Fruit fly (Drosophila melanogaster) whole organism, embryonic: ENCODE measurements around the gene CG13074.

Experiments
- Antp ChIP-seq: fragments of 200-800 bp; sonication (Bioruptor generic); optimal IDR thresholded peaks from 3 replicates; lab custom pipeline; 2016; ENCODE audit warnings: missing biosample characterization, missing genetic modification characterization
- CG10267 ChIP-seq: fragments of 200-800 bp; sonication (Bioruptor generic); optimal IDR thresholded peaks from 2 replicates; lab custom pipeline; 2018; ENCODE audit warnings: missing biosample characterization, mild to moderate bottlenecking, missing genetic modification characterization, moderate library complexity
- CG10366 ChIP-seq: fragments of 200-800 bp; sonication (Bioruptor generic); IDR thresholded peaks from 2 replicates; pipeline ENCODE4 v1.3.6; 2022; ENCODE audit warnings: missing biosample characterization, missing genetic modification characterization
- CG10959 ChIP-seq: fragments of 200-800 bp; sonication (Bioruptor generic); IDR thresholded peaks from 2 replicates; pipeline ENCODE4 v1.3.6; 2022; ENCODE audit warnings: missing biosample characterization, missing genetic modification characterization
- CG11247 ChIP-seq: fragments of 200-800 bp; sonication (Bioruptor generic); IDR thresholded peaks from 2 replicates; pipeline ENCODE4 v1.3.6; 2022; ENCODE audit warnings: missing biosample characterization, missing genetic modification characterization
- CG11723 ChIP-seq: fragments of 200-800 bp; sonication (Bioruptor generic); optimal IDR thresholded peaks from 2 replicates; lab custom pipeline; 2017; ENCODE audit warnings: missing biosample characterization, mild to moderate bottlenecking, missing genetic modification characterization
- CG13296 ChIP-seq: fragments of 200-800 bp; sonication (Bioruptor generic); optimal IDR thresholded peaks from 3 replicates; lab custom pipeline; 2018; ENCODE audit warnings: missing biosample characterization, mild to moderate bottlenecking, missing genetic modification characterization
- CG14860 ChIP-seq: fragments of 200-800 bp; sonication (Bioruptor generic); IDR thresholded peaks from 3 replicates; pipeline ENCODE4 v1.3.6; 2022; ENCODE audit warnings: missing biosample characterization, missing genetic modification characterization; ENCODE audit not compliant: partially characterized antibody
- CG15073 ChIP-seq: fragments of 200-800 bp; sonication (Bioruptor generic); optimal IDR thresholded peaks from 2 replicates; lab custom pipeline; 2016; ENCODE audit warnings: missing biosample characterization, missing genetic modification characterization
- CG1602 ChIP-seq: fragments of 200-800 bp; sonication (Bioruptor generic); optimal IDR thresholded peaks from 3 replicates; lab custom pipeline; 2016; ENCODE audit warnings: missing biosample characterization, missing genetic modification characterization
- CG17359 ChIP-seq: fragments of 200-800 bp; sonication (Bioruptor generic); optimal IDR thresholded peaks from 3 replicates; lab custom pipeline; 2018; ENCODE audit warnings: missing biosample characterization, mild to moderate bottlenecking, missing genetic modification characterization, moderate library complexity
- CG17829 ChIP-seq: fragments of 200-800 bp; optimal IDR thresholded peaks from 2 replicates; lab custom pipeline; 2019; ENCODE audit warnings: missing biosample characterization, mild to moderate bottlenecking, missing genetic modification characterization, moderate library complexity
- CG1832 ChIP-seq: fragments of 200-800 bp; sonication (Bioruptor generic); optimal IDR thresholded peaks from 2 replicates; lab custom pipeline; 2017; ENCODE audit warnings: missing biosample characterization, mild to moderate bottlenecking, missing genetic modification characterization, inconsistent platforms
- CG2202 ChIP-seq: fragments of 200-800 bp; sonication (Bioruptor generic); optimal IDR thresholded peaks from 2 replicates; lab custom pipeline; 2018; ENCODE audit warnings: missing biosample characterization, mild to moderate bottlenecking, missing genetic modification characterization
- CG30020 ChIP-seq: fragments of 200-800 bp; optimal IDR thresholded peaks from 2 replicates; lab custom pipeline; 2019; ENCODE audit warnings: missing biosample characterization, mild to moderate bottlenecking, missing genetic modification characterization, moderate library complexity
- CG30403 ChIP-seq: fragments of 200-800 bp; sonication (Bioruptor generic); optimal IDR thresholded peaks from 3 replicates; lab custom pipeline; 2016; ENCODE audit warnings: missing biosample characterization, missing genetic modification characterization
- CG4424 ChIP-seq: fragments of 200-800 bp; sonication (Bioruptor generic); optimal IDR thresholded peaks from 3 replicates; lab custom pipeline; 2016; ENCODE audit warnings: missing biosample characterization, missing genetic modification characterization
- CG8281 ChIP-seq: fragments of 200-800 bp; sonication (Bioruptor generic); optimal IDR thresholded peaks from 2 replicates; lab custom pipeline; 2018; ENCODE audit warnings: missing biosample characterization, mild to moderate bottlenecking, missing genetic modification characterization, moderate library complexity
- CG8924 ChIP-seq: fragments of 200-800 bp; optimal IDR thresholded peaks from 3 replicates; lab custom pipeline; 2019; ENCODE audit warnings: missing biosample characterization, mild to moderate bottlenecking, missing genetic modification characterization, moderate library complexity
- CkIIα-i1 ChIP-seq: fragments of 200-800 bp; sonication (Bioruptor generic); IDR thresholded peaks from 2 replicates; pipeline ENCODE4 v1.3.6; 2022; ENCODE audit warnings: missing biosample characterization, missing genetic modification characterization
- GATAe ChIP-seq: fragments of 200-800 bp; sonication (Bioruptor generic); conservative IDR thresholded peaks from 2 replicates; pipeline ENCODE4 v1.3.6; 2022; ENCODE audit warnings: missing biosample characterization, missing genetic modification characterization
- H2.0 ChIP-seq: fragments of 200-800 bp; sonication (Bioruptor generic); IDR thresholded peaks from 2 replicates; pipeline ENCODE4 v1.3.6; 2022; ENCODE audit warnings: missing biosample characterization, missing genetic modification characterization
- HLH3B ChIP-seq: fragments of 200-800 bp; sonication (Bioruptor generic); IDR thresholded peaks from 2 replicates; pipeline ENCODE4 v1.3.6; 2022; ENCODE audit warnings: missing biosample characterization, missing genetic modification characterization
- HLHmδ ChIP-seq: fragments of 200-800 bp; sonication (Bioruptor generic); optimal IDR thresholded peaks from 2 replicates; lab custom pipeline; 2018; ENCODE audit warnings: missing biosample characterization, mild to moderate bottlenecking, missing genetic modification characterization, moderate library complexity
- Hr3 ChIP-seq: fragments of 200-800 bp; sonication (Bioruptor generic); optimal IDR thresholded peaks from 3 replicates; lab custom pipeline; 2016; ENCODE audit warnings: missing biosample characterization, missing genetic modification characterization
- Hsf ChIP-seq: fragments of 200-800 bp; sonication (Bioruptor generic); optimal IDR thresholded peaks from 3 replicates; lab custom pipeline; 2016; ENCODE audit warnings: missing biosample characterization, missing genetic modification characterization
- Stat92E ChIP-seq, 3 experiments: fragments of >200 bp in 2 of 3; fragments of 200-800 bp in 1 of 3; sonication (Bioruptor generic) in 1 of 3; optimal IDR thresholded peaks; 2 replicates each; lab custom pipeline; 2017 to 2019; ENCODE audit warnings: missing biosample characterization in 3 of 3, missing genetic modification characterization in 3 of 3, mild to moderate bottlenecking in 1 of 3, moderate library complexity in 1 of 3
- Taf1 ChIP-seq: fragments of 200-800 bp; sonication (Bioruptor generic); IDR thresholded peaks from 2 replicates; pipeline ENCODE4 v1.3.6; 2022; ENCODE audit warnings: missing biosample characterization, missing genetic modification characterization
- amos ChIP-seq: fragments of 200-800 bp; sonication (Bioruptor generic); IDR thresholded peaks from 2 replicates; pipeline ENCODE4 v1.3.6; 2022; ENCODE audit warnings: missing biosample characterization, missing genetic modification characterization; ENCODE audit not compliant: partially characterized antibody
- ara ChIP-seq: fragments of 200-800 bp; sonication (Bioruptor generic); IDR thresholded peaks from 2 replicates; pipeline ENCODE4 v1.3.6; 2022; ENCODE audit warnings: missing biosample characterization, missing genetic modification characterization
- ash1 ChIP-seq: fragments of 200-800 bp; sonication (Bioruptor generic); optimal IDR thresholded peaks from 2 replicates; lab custom pipeline; 2018; ENCODE audit warnings: missing biosample characterization, mild to moderate bottlenecking, missing genetic modification characterization
- cato ChIP-seq: fragments of 200-800 bp; sonication (Bioruptor generic); optimal IDR thresholded peaks from 2 replicates; lab custom pipeline; 2016; ENCODE audit warnings: missing biosample characterization, missing genetic modification characterization, borderline replicate concordance
- cwo ChIP-seq: fragments of 200-800 bp; sonication (Bioruptor generic); optimal IDR thresholded peaks from 3 replicates; lab custom pipeline; 2017; ENCODE audit warnings: missing biosample characterization, missing genetic modification characterization, mild to moderate bottlenecking, moderate library complexity, missing genetic modification reagents
- fd96Cb ChIP-seq: fragments of 200-800 bp; sonication (Bioruptor generic); optimal IDR thresholded peaks from 2 replicates; lab custom pipeline; 2018; ENCODE audit warnings: missing biosample characterization, mild to moderate bottlenecking, missing genetic modification characterization, moderate library complexity
- gfzf ChIP-seq: fragments of 200-800 bp; sonication (Bioruptor generic); optimal IDR thresholded peaks from 2 replicates; lab custom pipeline; 2016; ENCODE audit warnings: missing biosample characterization, mild to moderate bottlenecking, missing genetic modification characterization, moderate library complexity
- grau ChIP-seq: fragments of 200-800 bp; optimal IDR thresholded peaks from 3 replicates; lab custom pipeline; 2019; ENCODE audit warnings: missing biosample characterization, mild to moderate bottlenecking, missing genetic modification characterization, moderate library complexity
- hbn ChIP-seq: fragments of 200-800 bp; sonication (Bioruptor generic); IDR thresholded peaks from 2 replicates; pipeline ENCODE4 v1.3.6; 2022; ENCODE audit warnings: missing biosample characterization, missing genetic modification characterization; ENCODE audit not compliant: partially characterized antibody
- jumu ChIP-seq: fragments of 200-800 bp; sonication (Bioruptor generic); optimal IDR thresholded peaks from 3 replicates; lab custom pipeline; 2016; ENCODE audit warnings: missing biosample characterization, missing genetic modification characterization
- lab ChIP-seq: fragments of 200-800 bp; sonication (Bioruptor generic); optimal IDR thresholded peaks from 3 replicates; lab custom pipeline; 2017; ENCODE audit warnings: missing biosample characterization, missing genetic modification characterization, mild to moderate bottlenecking, moderate library complexity, missing genetic modification reagents
- mld ChIP-seq: fragments of 200-800 bp; sonication (Bioruptor generic); IDR thresholded peaks from 3 replicates; pipeline ENCODE4 v1.3.6; 2022; ENCODE audit warnings: missing biosample characterization, missing genetic modification characterization; ENCODE audit not compliant: partially characterized antibody
- phol ChIP-seq: fragments of 200-800 bp; sonication (Bioruptor generic); optimal IDR thresholded peaks from 3 replicates; lab custom pipeline; 2018; ENCODE audit warnings: missing biosample characterization, mild to moderate bottlenecking, missing genetic modification characterization, moderate library complexity
- psq ChIP-seq: fragments of 200-800 bp; sonication (Bioruptor generic); optimal IDR thresholded peaks from 2 replicates; lab custom pipeline; 2017; ENCODE audit warnings: missing biosample characterization, missing genetic modification characterization
- repo ChIP-seq: fragments of 200-800 bp; sonication (Bioruptor generic); optimal IDR thresholded peaks from 2 replicates; lab custom pipeline; 2016; ENCODE audit warnings: missing biosample characterization, missing genetic modification characterization
- run ChIP-seq: fragments of 200-800 bp; sonication (Bioruptor generic); optimal IDR thresholded peaks from 3 replicates; lab custom pipeline; 2018; ENCODE audit warnings: missing biosample characterization, mild to moderate bottlenecking, missing genetic modification characterization
- seq ChIP-seq: fragments of 200-800 bp; sonication (Bioruptor generic); IDR thresholded peaks from 2 replicates; pipeline ENCODE4 v1.3.6; 2022; ENCODE audit warnings: missing biosample characterization, missing genetic modification characterization
- slou ChIP-seq: fragments of 200-800 bp; sonication (Bioruptor generic); optimal IDR thresholded peaks from 3 replicates; lab custom pipeline; 2016; ENCODE audit warnings: missing biosample characterization, missing genetic modification characterization
- slp2 ChIP-seq: fragments of 200-800 bp; sonication (Bioruptor generic); optimal IDR thresholded peaks from 2 replicates; lab custom pipeline; 2016; ENCODE audit warnings: missing biosample characterization, missing genetic modification characterization
- sug ChIP-seq: fragments of 200-800 bp; optimal IDR thresholded peaks from 2 replicates; lab custom pipeline; 2019; ENCODE audit warnings: missing biosample characterization, mild to moderate bottlenecking, missing genetic modification characterization, moderate library complexity
- vnd ChIP-seq: fragments of 200-800 bp; sonication (Bioruptor generic); IDR thresholded peaks from 3 replicates; pipeline ENCODE4 v1.3.6; 2022; ENCODE audit warnings: missing biosample characterization, missing genetic modification characterization; ENCODE audit not compliant: partially characterized antibody
- wdn ChIP-seq: fragments of 200-800 bp; sonication (Bioruptor generic); IDR thresholded peaks from 2 replicates; pipeline ENCODE4 v1.3.6; 2022; ENCODE audit warnings: missing biosample characterization, missing genetic modification characterization

The CG13074 gene

dm6 chr3L:16105528-16105927 is 8.2 kb upstream of the CG13074 start, which contains the start of the genes IntS9 and CG43295 (continued):
- TF ChIP-seq CG2202 (tag; lab: Kevin White, UChicago) = peak; percentile 55
- TF ChIP-seq CG30403 (GFP tag; lab: Kevin White, UChicago) = peak; percentile 90
- no peak for TF ChIP-seq CG8281 (tag; lab: Kevin White, UChicago)
- TF ChIP-seq CG30020 = peak; percentile 52
- peak; percentile 84 for TF ChIP-seq H2.0
- TF ChIP-seq CG17359 (tag; lab: Kevin White, UChicago) = peak; percentile 73
- peak; percentile 87 for TF ChIP-seq CG4424
- peak; percentile 67 for TF ChIP-seq slou (GFP tag; lab: Kevin White, UChicago)
- peak; percentile 81 for TF ChIP-seq CG1602 (GFP tag; lab: Kevin White, UChicago)
- peak; percentile 89 for TF ChIP-seq Antp (GFP tag; lab: Kevin White, UChicago)
- peak; percentile 81 for TF ChIP-seq slp2
- TF ChIP-seq ara (GFP tag; lab: Robert Waterston, UW) = peak; percentile 87
- TF ChIP-seq HLHmδ = no peak
- peak; percentile 80 for TF ChIP-seq repo (GFP tag; lab: Kevin White, UChicago)
- TF ChIP-seq Hsf (GFP tag; lab: Kevin White, UChicago) = peak; percentile 91
- no peak for TF ChIP-seq sug (tag; lab: Kevin White, UChicago)
- peak; percentile 46 for TF ChIP-seq GATAe
- TF ChIP-seq fd96Cb (tag; lab: Kevin White, UChicago) = peak; percentile 75
- TF ChIP-seq CkIIα-i1 (GFP tag; lab: Robert Waterston, UW) = 0 out of 2 replicates have a peak, but pooled peaks have one; percentile 25
- TF ChIP-seq CG14860 = no peak
- TF ChIP-seq run (tag; lab: Kevin White, UChicago) = no peak
- TF ChIP-seq amos (GFP tag; lab: Robert Waterston, UW) = no peak; the same call in 1 of the 2 replicates
- no peak for TF ChIP-seq Stat92E (GFP tag; optimal IDR thresholded peaks at IDR 0.05; lab: Kevin White, UChicago)
- no peak for TF ChIP-seq CG1832 (GFP tag; lab: Kevin White, UChicago)
- TF ChIP-seq psq = peak; percentile 25
- peak; percentile 79 for TF ChIP-seq seq
- TF ChIP-seq hbn (GFP tag; lab: Robert Waterston, UW) = no peak
- peak; percentile 84 for TF ChIP-seq phol (tag; lab: Kevin White, UChicago)
- peak; percentile 85 for TF ChIP-seq CG10959 (GFP tag; lab: Robert Waterston, UW)
- no peak for TF ChIP-seq grau (tag; lab: Kevin White, UChicago)
- peak; percentile 70 for TF ChIP-seq CG10267 (tag; lab: Kevin White, UChicago)
- no peak for TF ChIP-seq CG8924 (tag; lab: Kevin White, UChicago)
- TF ChIP-seq CG13296 (GFP tag; lab: Kevin White, UChicago) = no peak
- TF ChIP-seq Taf1 = peak; percentile 66
- no peak for TF ChIP-seq cwo (GFP tag; lab: Kevin White, UChicago)
- TF ChIP-seq cato = peak; percentile 67
- TF ChIP-seq CG17829 (tag; lab: Kevin White, UChicago) = peak; percentile 82
- TF ChIP-seq mld (GFP tag; lab: Robert Waterston, UW) = no peak
- TF ChIP-seq wdn (GFP tag; lab: Robert Waterston, UW) = peak; percentile 77
- TF ChIP-seq CG11723 (GFP tag; lab: Kevin White, UChicago) = no peak
- TF ChIP-seq jumu = peak; percentile 89
- no peak for TF ChIP-seq vnd (GFP tag; lab: Robert Waterston, UW)
- TF ChIP-seq Hr3 (GFP tag; lab: Kevin White, UChicago) = peak; percentile 83
- peak; percentile 62 for TF ChIP-seq CG11247 (GFP tag; lab: Robert Waterston, UW)
- TF ChIP-seq lab (GFP tag; lab: Kevin White, UChicago) = no peak
- TF ChIP-seq ash1 (GFP tag; lab: Kevin White, UChicago) = no peak
- TF ChIP-seq CG15073 (GFP tag; lab: Kevin White, UChicago) = peak; percentile 42
- peak; percentile 86 for TF ChIP-seq HLH3B (GFP tag; lab: Robert Waterston, UW)
- TF ChIP-seq gfzf = peak; percentile 6
- TF ChIP-seq CG10366 (GFP tag; lab: Robert Waterston, UW) = peak; percentile 79
